Worm (Caenorhabditis elegans) whole organism, late embryonic: ENCODE measurements around the gene afmd-2.
A peak's percentile ranks its signal among the peaks of the same experiment; 100 is the strongest.

ENCODE experiments used
- Y22D7AL.16 ChIP-seq: sonication (generic microtip); optimal IDR thresholded peaks from 2 replicates; lab custom pipeline; 2016; ENCODE audit warnings: missing genetic modification characterization, missing compliant biosample characterization
- ceh-19 ChIP-seq: fragments of 200-800 bp; sonication (Bioruptor generic); optimal IDR thresholded peaks from 2 replicates; lab custom pipeline; 2018; ENCODE audit warnings: mild to moderate bottlenecking, missing genetic modification characterization, missing compliant biosample characterization
- ceh-2 ChIP-seq: sonication (generic microtip); optimal IDR thresholded peaks from 2 replicates; lab custom pipeline; 2016; ENCODE audit warnings: missing genotype, missing genetic modification characterization, missing compliant biosample characterization
- ceh-22 ChIP-seq: sonication (generic microtip); optimal IDR thresholded peaks from 2 replicates; lab custom pipeline; 2017; ENCODE audit warnings: missing biosample characterization, missing genetic modification characterization
- ceh-24 ChIP-seq: sonication (generic microtip); optimal IDR thresholded peaks from 2 replicates; lab custom pipeline; 2016; ENCODE audit warnings: mild to moderate bottlenecking, missing genetic modification characterization, missing compliant biosample characterization
- ceh-31 ChIP-seq: sonication (generic microtip); optimal IDR thresholded peaks from 2 replicates; lab custom pipeline; 2016; ENCODE audit warnings: missing genetic modification characterization, missing compliant biosample characterization
- ceh-45 ChIP-seq: fragments of 200-800 bp; sonication (Bioruptor generic); IDR thresholded peaks from 2 replicates; pipeline ENCODE4 v1.3.6; 2022; ENCODE audit warnings: missing genetic modification reagents, missing genetic modification characterization, missing compliant biosample characterization
- che-1 ChIP-seq: sonication (generic microtip); optimal IDR thresholded peaks from 2 replicates; lab custom pipeline; 2016; ENCODE audit warnings: mild to moderate bottlenecking, missing genetic modification characterization, missing compliant biosample characterization
- dve-1 ChIP-seq: sonication (generic microtip); optimal IDR thresholded peaks from 2 replicates; lab custom pipeline; 2017; ENCODE audit warnings: antibody characterized with exemption, mild to moderate bottlenecking, missing genetic modification characterization, missing compliant biosample characterization
- eyg-1 ChIP-seq: sonication (generic microtip); optimal IDR thresholded peaks from 2 replicates; lab custom pipeline; 2016; ENCODE audit warnings: missing genotype, missing genetic modification characterization, missing compliant biosample characterization
- hlh-30 ChIP-seq: sonication (generic microtip); optimal IDR thresholded peaks from 2 replicates; lab custom pipeline; 2017; ENCODE audit warnings: antibody characterized with exemption, missing genetic modification characterization, missing compliant biosample characterization; ENCODE audit not compliant: insufficient read depth
- hlh-6 ChIP-seq: sonication (generic microtip); optimal IDR thresholded peaks from 2 replicates; lab custom pipeline; 2016; ENCODE audit warnings: missing genotype, missing genetic modification characterization, missing compliant biosample characterization
- hlh-8 ChIP-seq: sonication (generic microtip); optimal IDR thresholded peaks from 2 replicates; lab custom pipeline; 2016; ENCODE audit warnings: missing genotype, missing genetic modification characterization, missing compliant biosample characterization
- lin-11 ChIP-seq: fragments of 200-800 bp; sonication (Bioruptor generic); optimal IDR thresholded peaks from 2 replicates; lab custom pipeline; 2018; ENCODE audit warnings: mild to moderate bottlenecking, missing genetic modification characterization, missing compliant biosample characterization
- madf-2 ChIP-seq: sonication (generic microtip); optimal IDR thresholded peaks from 2 replicates; lab custom pipeline; 2017; ENCODE audit warnings: missing genetic modification characterization, missing compliant biosample characterization
- nhr-232 ChIP-seq: sonication (generic microtip); optimal IDR thresholded peaks from 2 replicates; lab custom pipeline; 2016; ENCODE audit warnings: missing genetic modification characterization, missing compliant biosample characterization
- pat-9 ChIP-seq: fragments of 200-800 bp; sonication (Bioruptor generic); optimal IDR thresholded peaks from 2 replicates; lab custom pipeline; 2018; ENCODE audit warnings: mild to moderate bottlenecking, missing genetic modification characterization, moderate library complexity, missing compliant biosample characterization
- pax-1 ChIP-seq: fragments of 150-350 bp; optimal IDR thresholded peaks from 2 replicates; lab custom pipeline; 2014; ENCODE audit warnings: missing biosample characterization, missing genetic modification characterization
- pha-2 ChIP-seq: sonication (generic microtip); optimal IDR thresholded peaks from 2 replicates; lab custom pipeline; 2017; ENCODE audit warnings: mild to moderate bottlenecking, missing genetic modification characterization, missing compliant biosample characterization
- pqm-1 ChIP-seq: sonication (generic microtip); optimal IDR thresholded peaks from 2 replicates; lab custom pipeline; 2016; ENCODE audit warnings: missing genetic modification characterization, missing compliant biosample characterization
- rnt-1 ChIP-seq: sonication (generic microtip); optimal IDR thresholded peaks from 2 replicates; lab custom pipeline; 2016; ENCODE audit warnings: missing genetic modification characterization, missing compliant biosample characterization
- syd-9 ChIP-seq: sonication (generic microtip); optimal IDR thresholded peaks from 2 replicates; lab custom pipeline; 2016; ENCODE audit warnings: mild to moderate bottlenecking, missing genetic modification characterization, moderate library complexity, missing compliant biosample characterization
- tbx-7 ChIP-seq: sonication (generic microtip); optimal IDR thresholded peaks from 2 replicates; lab custom pipeline; 2016; ENCODE audit warnings: missing genotype, missing genetic modification characterization, missing compliant biosample characterization
- unc-3 ChIP-seq, 2 experiments: fragments of 200-800 bp in 1 of 2; sonication (Bioruptor generic) in 1 of 2; sonication (generic microtip) in 1 of 2; conservative IDR thresholded peaks in 1 of 2; optimal IDR thresholded peaks in 1 of 2; 2 replicates each; pipeline versions ENCODE4 v1.3.6 to Lab custom; 2016 to 2022; ENCODE audit warnings: missing compliant biosample characterization in 2 of 2, missing genetic modification characterization in 2 of 2, missing genetic modification reagents in 1 of 2
- unc-42 ChIP-seq: sonication (generic microtip); optimal IDR thresholded peaks from 2 replicates; lab custom pipeline; 2016; ENCODE audit warnings: missing genotype, missing genetic modification characterization, missing compliant biosample characterization

The afmd-2 gene

ce11 chrIV:13555508-13555907, 46.5 kb downstream of the afmd-2 start:
- TF ChIP-seq unc-42 (tag; lab: Kevin White, UChicago), result peak; percentile 68
- no peak for TF ChIP-seq Y22D7AL.16 (tag; lab: Kevin White, UChicago)

DNA sequence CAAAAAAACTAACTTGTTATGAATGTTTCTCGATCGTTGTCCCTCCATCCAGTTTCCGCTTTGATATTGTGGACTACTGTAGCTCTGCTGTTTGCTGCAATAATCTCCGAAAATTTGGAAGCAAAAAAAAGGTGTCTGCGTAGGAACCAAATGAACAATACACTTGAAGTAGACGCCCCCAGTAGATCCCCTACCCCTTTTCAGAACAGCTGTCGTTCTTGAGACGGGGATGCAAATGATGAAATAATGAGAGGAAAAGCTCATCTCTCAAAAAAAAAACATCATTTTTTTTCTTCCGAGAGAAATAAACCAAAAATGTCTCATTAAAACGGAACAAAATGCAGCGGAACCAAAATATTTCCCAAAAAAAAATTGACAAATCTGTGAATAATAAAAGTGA, 48.4 kb downstream of the afmd-2 start:
- no peak for TF ChIP-seq hlh-30
- no peak for TF ChIP-seq nhr-232 (tag; lab: Kevin White, UChicago)
- TF ChIP-seq che-1 (tag; lab: Kevin White, UChicago), result no peak
- TF ChIP-seq pat-9 (tag; lab: Kevin White, UChicago), result no peak
- no peak for TF ChIP-seq hlh-6 (tag; lab: Kevin White, UChicago)
- no peak for TF ChIP-seq pax-1
- TF ChIP-seq pqm-1 (tag; lab: Kevin White, UChicago), result no peak
- no peak for TF ChIP-seq ceh-19
- TF ChIP-seq, all 69 proteins: peak for 0

ce11 chrIV:13559020-13559419, 50.0 kb downstream of the afmd-2 start:
- TF ChIP-seq syd-9 (tag; lab: Kevin White, UChicago), result no peak
- no peak for TF ChIP-seq madf-2 (tag; lab: Kevin White, UChicago)
- TF ChIP-seq che-1 (tag; lab: Kevin White, UChicago), result no peak
- TF ChIP-seq rnt-1 (tag; lab: Kevin White, UChicago), result no peak
- TF ChIP-seq hlh-6 (tag; lab: Kevin White, UChicago), result no peak
- no peak for TF ChIP-seq dve-1 (tag; lab: Kevin White, UChicago)
- TF ChIP-seq pha-2 (tag; lab: Kevin White, UChicago), result no peak
- no peak for TF ChIP-seq ceh-45 (GFP tag; lab: Robert Waterston, UW)
- no peak for TF ChIP-seq ceh-31
- TF ChIP-seq unc-3 (GFP tag; conservative IDR thresholded peaks at IDR 0.05; lab: Robert Waterston, UW), result no peak
- TF ChIP-seq unc-3 (tag; optimal IDR thresholded peaks at IDR 0.05; lab: Kevin White, UChicago), result no peak
- TF ChIP-seq ceh-24 (tag; lab: Kevin White, UChicago), result no peak
- no peak for TF ChIP-seq hlh-8 (tag; lab: Kevin White, UChicago)
- no peak for TF ChIP-seq ceh-22 (tag; lab: Kevin White, UChicago)
- no peak for TF ChIP-seq tbx-7 (tag; lab: Kevin White, UChicago)

ce11 chrIV:13561629-13562028, 52.6 kb downstream of the afmd-2 start, which contains the start of the genes Y45F10B.13 and qui-1:
Gene Y45F10B.13 (minus strand): TSS chrIV:13561729.
Gene qui-1 (plus strand): TSS chrIV:13561861.
- no peak for TF ChIP-seq ceh-45 (GFP tag; lab: Robert Waterston, UW)
- TF ChIP-seq eyg-1 (tag; lab: Kevin White, UChicago), result no peak
- no peak for TF ChIP-seq ceh-24 (tag; lab: Kevin White, UChicago)
- TF ChIP-seq hlh-30, result no peak
- TF ChIP-seq lin-11, result no peak
- no peak for TF ChIP-seq ceh-2
- TF ChIP-seq, all 69 proteins: peak for 0
